Worm (Caenorhabditis elegans): ENCODE results near the gene fip-7.

- TF ChIP-seq nhr-11 (tag; optimal IDR thresholded peaks at IDR 0.05), result no peak
- no peak for TF ChIP-seq fos-1 (tag; optimal IDR thresholded peaks at IDR 0.05)
- TF ChIP-seq skn-1 (tag; optimal IDR thresholded peaks at IDR 0.05), result no peak
- no peak for TF ChIP-seq unc-62 (GFP tag; optimal IDR thresholded peaks at IDR 0.05)
- TF ChIP-seq jun-1 (tag; optimal IDR thresholded peaks at IDR 0.05), result no peak
- no peak for TF ChIP-seq elt-2 (tag; optimal IDR thresholded peaks at IDR 0.05)
- no peak for TF ChIP-seq ceh-16 (tag; optimal IDR thresholded peaks at IDR 0.05)
- no peak for TF ChIP-seq ZK546.5 (tag; optimal IDR thresholded peaks at IDR 0.05)
- TF ChIP-seq mdl-1 (tag; optimal IDR thresholded peaks at IDR 0.05), result no peak
- TF ChIP-seq nhr-237 (tag; optimal IDR thresholded peaks at IDR 0.05), result no peak
- no peak for TF ChIP-seq ceh-9 (tag; optimal IDR thresholded peaks at IDR 0.05)
- TF ChIP-seq snpc-4 (tag; optimal IDR thresholded peaks at IDR 0.05), result no peak
- no peak for TF ChIP-seq ama-1 (optimal IDR thresholded peaks at IDR 0.05)
- no peak for TF ChIP-seq nhr-76 (tag; optimal IDR thresholded peaks at IDR 0.05)
Measured at ce11 chrIV:16659475-16659874, 33.5 kb downstream of the fip-7 start.

Measured in whole organism, L3 larva.